Worm (Caenorhabditis elegans): ENCODE results near the gene ndus-8.

The ndus-8 gene

DNA sequence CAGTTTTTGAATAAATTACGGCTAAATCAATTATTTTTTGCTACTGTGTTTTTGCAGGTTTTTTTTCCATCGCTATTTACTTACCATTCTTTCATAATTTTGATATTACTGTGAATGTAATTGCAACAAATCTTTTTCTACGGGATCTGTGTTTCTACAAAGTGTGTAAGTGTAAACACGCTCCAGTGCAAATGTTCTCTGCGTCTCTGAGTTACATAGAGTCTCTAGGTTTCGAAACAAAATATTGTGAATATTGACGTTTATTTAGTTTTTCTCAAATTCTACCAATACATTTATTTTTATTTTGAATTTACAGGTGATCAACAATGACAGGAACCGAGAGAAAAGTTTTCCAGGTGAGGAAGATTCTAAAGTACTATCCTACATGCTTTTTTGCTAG is 50.0 kb downstream of the ndus-8 start, which contains the start of gene yju-2:
Gene yju-2 (plus strand): TSS at position 315 of the 400 bp plus-strand sequence.
- no peak for TF ChIP-seq him-1 (tag; optimal IDR thresholded peaks at IDR 0.05)
- TF ChIP-seq dao-5 (tag; optimal IDR thresholded peaks at IDR 0.05), result no peak
- no peak for TF ChIP-seq W03F9.2 (tag; optimal IDR thresholded peaks at IDR 0.05)

All from whole organism, L4/young adult.